Worm (Caenorhabditis elegans) whole organism, L2 larva: Measurements from ENCODE around the gene srlf-3.
A peak's percentile ranks its signal among the peaks of the same experiment; 100 is the strongest.

Experiments used
- C34F6.9 ChIP-seq: fragments of 150-350 bp; optimal IDR thresholded peaks from 2 replicates; lab custom pipeline; 2014; ENCODE audit warnings: missing biosample characterization, missing genetic modification characterization
- F13H6.1 ChIP-seq: sonication (generic microtip); optimal IDR thresholded peaks from 2 replicates; lab custom pipeline; 2016; ENCODE audit warnings: missing genetic modification characterization, missing compliant biosample characterization
- R02D3.7 ChIP-seq: fragments of 150-350 bp; optimal IDR thresholded peaks from 2 replicates; lab custom pipeline; 2014; ENCODE audit warnings: missing biosample characterization, missing genetic modification characterization
- Y55F3AM.14 ChIP-seq: fragments of 200-800 bp; sonication (Bioruptor generic); optimal IDR thresholded peaks from 2 replicates; lab custom pipeline; 2018; ENCODE audit warnings: mild to moderate bottlenecking, missing genetic modification characterization, missing compliant biosample characterization
- ZK546.5 ChIP-seq: sonication (generic microtip); optimal IDR thresholded peaks from 2 replicates; lab custom pipeline; 2017; ENCODE audit warnings: missing biosample characterization, missing genetic modification characterization
- alr-1 ChIP-seq: fragments of 150-350 bp; optimal IDR thresholded peaks from 2 replicates; lab custom pipeline; 2014; ENCODE audit warnings: missing biosample characterization, missing genetic modification characterization
- aly-2 ChIP-seq: fragments of 150-350 bp; optimal IDR thresholded peaks from 2 replicates; lab custom pipeline; 2014; ENCODE audit warnings: missing biosample characterization, missing genetic modification characterization
- ama-1 ChIP-seq: fragments of 150-350 bp; optimal IDR thresholded peaks from 2 replicates; lab custom pipeline; 2018; ENCODE audit warnings: inconsistent platforms
- blmp-1 ChIP-seq: sonication (generic microtip); optimal IDR thresholded peaks from 2 replicates; lab custom pipeline; 2017; ENCODE audit warnings: missing genetic modification characterization, mild to moderate bottlenecking, missing compliant biosample characterization, antibody characterized with exemption, moderate library complexity; ENCODE audit not compliant: insufficient read depth
- ceh-16 ChIP-seq: fragments of 150-350 bp; optimal IDR thresholded peaks from 2 replicates; lab custom pipeline; 2014; ENCODE audit warnings: missing biosample characterization, missing genetic modification characterization
- ceh-82 ChIP-seq: fragments of 150-350 bp; optimal IDR thresholded peaks from 2 replicates; lab custom pipeline; 2014; ENCODE audit warnings: missing biosample characterization, missing genetic modification characterization
- crh-2 ChIP-seq: sonication (generic microtip); optimal IDR thresholded peaks from 2 replicates; lab custom pipeline; 2017; ENCODE audit warnings: missing biosample characterization, missing genetic modification characterization
- dmd-4 ChIP-seq: sonication (generic microtip); optimal IDR thresholded peaks from 2 replicates; lab custom pipeline; 2017; ENCODE audit warnings: missing biosample characterization, missing genetic modification characterization
- egl-27 ChIP-seq: sonication (generic microtip); optimal IDR thresholded peaks from 3 replicates; lab custom pipeline; 2017; ENCODE audit warnings: missing biosample characterization, missing genetic modification reagents, missing genetic modification characterization
- elt-1 ChIP-seq: fragments of 150-350 bp; optimal IDR thresholded peaks from 2 replicates; lab custom pipeline; 2014; ENCODE audit warnings: missing biosample characterization, missing genetic modification characterization
- elt-3 ChIP-seq: sonication (generic microtip); optimal IDR thresholded peaks from 2 replicates; lab custom pipeline; 2017; ENCODE audit warnings: missing biosample characterization, missing genetic modification characterization
- fos-1 ChIP-seq: fragments of 150-350 bp; optimal IDR thresholded peaks from 2 replicates; lab custom pipeline; 2014; ENCODE audit warnings: missing biosample characterization, missing genetic modification characterization
- gmeb-1 ChIP-seq: fragments of 150-350 bp; optimal IDR thresholded peaks from 2 replicates; lab custom pipeline; 2014; ENCODE audit warnings: missing biosample characterization, missing genetic modification characterization
- lin-11 ChIP-seq: fragments of 150-350 bp; sonication (generic microtip); optimal IDR thresholded peaks from 2 replicates; lab custom pipeline; 2014; ENCODE audit warnings: missing biosample characterization, missing genetic modification characterization, inconsistent platforms, mixed read lengths
- lin-13 ChIP-seq: fragments of 150-350 bp; optimal IDR thresholded peaks from 2 replicates; lab custom pipeline; 2014; ENCODE audit warnings: missing biosample characterization, missing genetic modification reagents, missing genetic modification characterization
- lin-39 ChIP-seq: fragments of 150-350 bp; optimal IDR thresholded peaks from 2 replicates; lab custom pipeline; 2014; ENCODE audit warnings: missing biosample characterization, missing genetic modification reagents, missing genetic modification characterization
- lsy-2 ChIP-seq, 2 experiments: fragments of 150-350 bp in 1 of 2; sonication (generic microtip) in 1 of 2; optimal IDR thresholded peaks; 2 replicates each; lab custom pipeline; 2014 to 2017; ENCODE audit warnings: missing biosample characterization in 2 of 2, missing genetic modification characterization in 2 of 2
- mab-5 ChIP-seq: fragments of 150-350 bp; optimal IDR thresholded peaks from 2 replicates; lab custom pipeline; 2014; ENCODE audit warnings: missing biosample characterization, missing genetic modification characterization
- mbf-1 ChIP-seq: sonication (generic microtip); optimal IDR thresholded peaks from 2 replicates; lab custom pipeline; 2017; ENCODE audit warnings: missing biosample characterization, missing genetic modification characterization
- mdl-1 ChIP-seq, 2 experiments: fragments of 150-350 bp in 1 of 2; sonication (generic microtip) in 1 of 2; optimal IDR thresholded peaks; 2 replicates each; lab custom pipeline; 2017; ENCODE audit warnings: missing biosample characterization in 2 of 2, missing genetic modification characterization in 2 of 2
- nhr-10 ChIP-seq: sonication (generic microtip); optimal IDR thresholded peaks from 2 replicates; lab custom pipeline; 2017; ENCODE audit warnings: missing biosample characterization, missing genetic modification characterization
- nhr-11 ChIP-seq: fragments of 150-350 bp; optimal IDR thresholded peaks from 2 replicates; lab custom pipeline; 2014; ENCODE audit warnings: missing biosample characterization, missing genetic modification characterization
- nhr-12 ChIP-seq: fragments of 150-350 bp; optimal IDR thresholded peaks from 2 replicates; lab custom pipeline; 2014; ENCODE audit warnings: missing biosample characterization, missing genetic modification characterization
- nhr-129 ChIP-seq: fragments of 150-350 bp; optimal IDR thresholded peaks from 2 replicates; lab custom pipeline; 2014; ENCODE audit warnings: missing biosample characterization, missing genetic modification characterization
- nhr-21 ChIP-seq: fragments of 150-350 bp; optimal IDR thresholded peaks from 2 replicates; lab custom pipeline; 2014; ENCODE audit warnings: missing biosample characterization, missing genetic modification characterization
- nhr-23 ChIP-seq: fragments of 150-350 bp; optimal IDR thresholded peaks from 2 replicates; lab custom pipeline; 2014; ENCODE audit warnings: missing biosample characterization, missing genetic modification reagents, missing genetic modification characterization
- nhr-237 ChIP-seq: fragments of 150-350 bp; optimal IDR thresholded peaks from 2 replicates; lab custom pipeline; 2014; ENCODE audit warnings: missing biosample characterization, missing genetic modification characterization
- nhr-25 ChIP-seq: fragments of 150-350 bp; sonication (generic microtip); optimal IDR thresholded peaks from 3 replicates; lab custom pipeline; 2014; ENCODE audit warnings: missing biosample characterization, missing genetic modification characterization
- nhr-6 ChIP-seq: fragments of 150-350 bp; optimal IDR thresholded peaks from 2 replicates; lab custom pipeline; 2014; ENCODE audit warnings: missing biosample characterization, missing genetic modification characterization
- nhr-77 ChIP-seq: fragments of 150-350 bp; optimal IDR thresholded peaks from 2 replicates; lab custom pipeline; 2014; ENCODE audit warnings: missing biosample characterization, missing genetic modification characterization
- peb-1 ChIP-seq: fragments of 150-350 bp; optimal IDR thresholded peaks from 2 replicates; lab custom pipeline; 2014; ENCODE audit warnings: missing biosample characterization, missing genetic modification characterization
- sem-4 ChIP-seq: fragments of 150-350 bp; optimal IDR thresholded peaks from 2 replicates; lab custom pipeline; 2014; ENCODE audit warnings: missing biosample characterization, missing genetic modification reagents, missing genetic modification characterization
- skn-1 ChIP-seq: sonication (generic microtip); optimal IDR thresholded peaks from 2 replicates; lab custom pipeline; 2017; ENCODE audit warnings: missing biosample characterization, missing genetic modification characterization
- sma-3 ChIP-seq: sonication (generic microtip); optimal IDR thresholded peaks from 2 replicates; lab custom pipeline; 2016; ENCODE audit warnings: missing genetic modification reagents, missing genetic modification characterization, missing compliant biosample characterization
- sma-9 ChIP-seq, 2 experiments: fragments of 150-350 bp in 1 of 2; sonication (generic microtip) in 1 of 2; optimal IDR thresholded peaks; 2 replicates each; lab custom pipeline; 2014 to 2016; ENCODE audit warnings: missing genetic modification characterization in 2 of 2, mild to moderate bottlenecking in 1 of 2, missing biosample characterization in 1 of 2, missing compliant biosample characterization in 1 of 2, missing genetic modification reagents in 1 of 2, moderate library complexity in 1 of 2
- snpc-4 ChIP-seq: fragments of 150-350 bp; optimal IDR thresholded peaks from 2 replicates; lab custom pipeline; 2014; ENCODE audit warnings: missing biosample characterization, missing genetic modification characterization
- unc-39 ChIP-seq: fragments of 150-350 bp; optimal IDR thresholded peaks from 2 replicates; lab custom pipeline; 2014; ENCODE audit warnings: missing biosample characterization, missing genetic modification characterization
- unc-55 ChIP-seq: fragments of 150-350 bp; sonication (generic microtip); optimal IDR thresholded peaks from 3 replicates; lab custom pipeline; 2014; ENCODE audit warnings: missing biosample characterization, missing genetic modification reagents, missing genetic modification characterization
- unc-62 ChIP-seq: fragments of 150-350 bp; optimal IDR thresholded peaks from 2 replicates; lab custom pipeline; 2014; ENCODE audit warnings: missing biosample characterization, missing genetic modification reagents, missing genetic modification characterization
- zag-1 ChIP-seq: fragments of 150-350 bp; optimal IDR thresholded peaks from 2 replicates; lab custom pipeline; 2014; ENCODE audit warnings: missing biosample characterization, missing genetic modification characterization
- ztf-1 ChIP-seq: fragments of 200-800 bp; sonication (Bioruptor generic); conservative IDR thresholded peaks from 2 replicates; pipeline ENCODE4 v1.3.6; 2022; ENCODE audit warnings: missing genetic modification characterization, missing compliant biosample characterization
- ztf-11 ChIP-seq: sonication (generic microtip); optimal IDR thresholded peaks from 2 replicates; lab custom pipeline; 2017; ENCODE audit warnings: missing biosample characterization, missing genetic modification characterization
- ztf-4 ChIP-seq: fragments of 150-350 bp; optimal IDR thresholded peaks from 2 replicates; lab custom pipeline; 2014; ENCODE audit warnings: missing biosample characterization, missing genetic modification characterization

The srlf-3 gene

ce11 chrIV:8528345-8528744 lies 41.1 kb downstream of the srlf-3 start:
- TF ChIP-seq R02D3.7 (tag; lab: Kevin White, UChicago), result no peak
- TF ChIP-seq snpc-4 (tag; lab: Kevin White, UChicago), result no peak
- TF ChIP-seq blmp-1, result no peak
- no peak for TF ChIP-seq nhr-23 (tag; lab: Kevin White, UChicago)
- TF ChIP-seq mdl-1 (tag; optimal IDR thresholded peaks at IDR 0.05; lab: Kevin White, UChicago), result peak; percentile 51 to 70
- TF ChIP-seq fos-1 (tag; lab: Kevin White, UChicago), result peak; percentile 73
- TF ChIP-seq crh-2 (tag; lab: Kevin White, UChicago), result peak; percentile 66
- TF ChIP-seq gmeb-1, result peak; percentile 38
- peak; percentile 97 for TF ChIP-seq sma-9 (GFP tag; optimal IDR thresholded peaks at IDR 0.05; lab: Kevin White, UChicago)
- TF ChIP-seq sma-9 (tag; optimal IDR thresholded peaks at IDR 0.05; lab: Kevin White, UChicago), result no peak
- TF ChIP-seq nhr-21 (tag; lab: Kevin White, UChicago), result peak; percentile 72
- peak; percentile 58 for TF ChIP-seq nhr-25 (tag; lab: Kevin White, UChicago)
- TF ChIP-seq nhr-129 (tag; lab: Kevin White, UChicago), result peak; percentile 41
- peak; percentile 78 for TF ChIP-seq sma-3 (GFP tag; lab: Kevin White, UChicago)
- TF ChIP-seq F13H6.1 (tag; lab: Kevin White, UChicago), result peak; percentile 26

DNA sequence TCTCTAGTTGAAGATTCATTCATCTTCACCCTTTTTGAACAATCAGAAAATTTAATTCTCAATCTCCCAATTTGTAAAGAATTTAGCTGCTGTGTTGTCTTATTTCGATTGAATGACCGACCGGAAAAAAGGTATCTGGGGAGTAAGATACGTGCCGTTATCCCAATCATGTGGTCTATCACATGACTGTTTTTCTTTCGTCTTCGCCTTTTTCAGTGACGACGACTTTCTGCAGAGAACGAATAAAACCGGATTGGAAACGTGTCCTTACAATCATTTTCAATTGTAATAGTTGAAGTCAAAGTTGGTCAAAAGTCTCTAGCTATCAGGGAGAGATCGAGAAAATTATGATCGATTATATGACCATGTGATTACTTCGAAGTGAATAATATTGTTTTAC lies 41.8 kb downstream of the srlf-3 start:
- TF ChIP-seq skn-1 (tag; lab: Kevin White, UChicago) (no peak), nhr-21 (tag; lab: Kevin White, UChicago) (peak; percentile 93), elt-1 (tag; lab: Kevin White, UChicago) (no peak), R02D3.7 (tag; lab: Kevin White, UChicago) (no peak), ztf-1 (GFP tag; lab: Robert Waterston, UW) (no peak), unc-55 (GFP tag; lab: Kevin White, UChicago) (no peak), sma-3 (GFP tag; lab: Kevin White, UChicago) (peak; percentile 91), nhr-10 (tag; lab: Kevin White, UChicago) (no peak), nhr-11 (tag; lab: Kevin White, UChicago) (no peak), nhr-129 (tag; lab: Kevin White, UChicago) (peak; percentile 72), mbf-1 (no peak), crh-2 (tag; lab: Kevin White, UChicago) (peak; percentile 71), mab-5 (tag; lab: Kevin White, UChicago) (no peak), lsy-2 (tag; optimal IDR thresholded peaks at IDR 0.05; lab: Kevin White, UChicago) (peak in 1 of 2 experiments; percentile 58), snpc-4 (tag; lab: Kevin White, UChicago) (no peak), elt-3 (tag; lab: Kevin White, UChicago) (no peak), ama-1 (lab: Kevin White, UChicago) (peak; percentile 44), ztf-11 (no peak), sem-4 (tag; lab: Kevin White, UChicago) (peak; percentile 50), egl-27 (peak; percentile 66), nhr-23 (tag; lab: Kevin White, UChicago) (no peak), ceh-16 (tag; lab: Kevin White, UChicago) (no peak), peb-1 (no peak), lin-11 (tag; lab: Kevin White, UChicago) (no peak), zag-1 (tag; lab: Kevin White, UChicago) (no peak), nhr-237 (tag; lab: Kevin White, UChicago) (no peak), blmp-1 (peak; percentile 73), aly-2 (tag; lab: Kevin White, UChicago) (no peak), F13H6.1 (tag; lab: Kevin White, UChicago) (peak; percentile 41), nhr-25 (tag; lab: Kevin White, UChicago) (peak; percentile 95), C34F6.9 (tag; lab: Kevin White, UChicago) (peak; percentile 17), lin-13 (GFP tag; lab: Kevin White, UChicago) (no peak), gmeb-1 (peak; percentile 55), nhr-77 (tag; lab: Kevin White, UChicago) (no peak), lin-39 (tag; lab: Kevin White, UChicago) (no peak), dmd-4 (tag; lab: Kevin White, UChicago) (no peak), unc-62 (GFP tag; lab: Kevin White, UChicago) (no peak), ceh-82 (no peak), unc-39 (tag; lab: Kevin White, UChicago) (no peak), nhr-6 (tag; lab: Kevin White, UChicago) (peak; percentile 76), alr-1 (tag; lab: Kevin White, UChicago) (no peak), fos-1 (tag; lab: Kevin White, UChicago) (peak; percentile 11), sma-9 (GFP tag; optimal IDR thresholded peaks at IDR 0.05; lab: Kevin White, UChicago) (peak; percentile 96), sma-9 (tag; optimal IDR thresholded peaks at IDR 0.05; lab: Kevin White, UChicago) (no peak), ZK546.5 (tag; lab: Kevin White, UChicago) (no peak), nhr-12 (tag; lab: Kevin White, UChicago) (no peak), Y55F3AM.14 (GFP tag; lab: Kevin White, UChicago) (no peak), mdl-1 (tag; optimal IDR thresholded peaks at IDR 0.05; lab: Kevin White, UChicago) (peak in 1 of 2 experiments; percentile 31), ztf-4 (no peak)
